Fruit fly (Drosophila melanogaster) whole organism, wandering third instar larva: ENCODE data around the gene Rcd5.
A peak's percentile ranks its signal among the peaks of the same experiment; 100 is the strongest.

Experiments
- CG32264 ChIP-seq: fragments of 200-800 bp; sonication (Bioruptor generic); optimal IDR thresholded peaks from 2 replicates; lab custom pipeline; 2016; ENCODE audit warnings: missing biosample characterization, missing genetic modification characterization
- CG9705 ChIP-seq: fragments of 200-800 bp; sonication (Bioruptor generic); optimal IDR thresholded peaks from 2 replicates; lab custom pipeline; 2018; ENCODE audit warnings: missing biosample characterization, mild to moderate bottlenecking, missing genetic modification characterization
- CrebA ChIP-seq: fragments of 200-800 bp; sonication (Bioruptor generic); optimal IDR thresholded peaks from 2 replicates; lab custom pipeline; 2016; ENCODE audit warnings: missing biosample characterization, mild to moderate bottlenecking, missing genetic modification characterization, borderline replicate concordance
- Dfd ChIP-seq: fragments of >200 bp; optimal IDR thresholded peaks from 2 replicates; lab custom pipeline; 2017; ENCODE audit warnings: missing biosample characterization, missing genetic modification characterization
- Dif ChIP-seq: fragments of 200-275, 200-300 bp; sonication (Bioruptor generic); optimal IDR thresholded peaks from 2 replicates; lab custom pipeline; 2018; ENCODE audit warnings: missing biosample characterization, missing genetic modification characterization; ENCODE audit not compliant: partially characterized antibody
- GATAd ChIP-seq: sonication (Bioruptor generic); optimal IDR thresholded peaks from 2 replicates; lab custom pipeline; 2016; ENCODE audit warnings: missing biosample characterization, missing genetic modification characterization
- HLH106 ChIP-seq: fragments of 200-800 bp; optimal IDR thresholded peaks from 3 replicates; lab custom pipeline; 2019; ENCODE audit warnings: missing biosample characterization, mild to moderate bottlenecking, missing genetic modification characterization, moderate library complexity
- Hnf4 ChIP-seq: fragments of 200-800 bp; sonication (Bioruptor generic); optimal IDR thresholded peaks from 2 replicates; lab custom pipeline; 2016; ENCODE audit warnings: missing biosample characterization, mild to moderate bottlenecking, missing genetic modification characterization
- Hr78 ChIP-seq: fragments of >200 bp; optimal IDR thresholded peaks from 2 replicates; lab custom pipeline; 2017; ENCODE audit warnings: missing biosample characterization, missing genetic modification characterization
- Hr83 ChIP-seq: fragments of 200-300 bp; sonication (Bioruptor generic); optimal IDR thresholded peaks from 2 replicates; lab custom pipeline; 2016; ENCODE audit warnings: missing biosample characterization, mild to moderate bottlenecking, missing genetic modification characterization, moderate library complexity; ENCODE audit not compliant: poor library complexity, severe bottlenecking
- Mio ChIP-seq: sonication (Bioruptor generic); optimal IDR thresholded peaks from 2 replicates; lab custom pipeline; 2016; ENCODE audit warnings: missing biosample characterization, missing genetic modification characterization
- Rel ChIP-seq, 2 experiments: fragments of 200-800 bp; sonication (Bioruptor generic) in 1 of 2; optimal IDR thresholded peaks; 2 replicates in 1 of 2; 3 replicates in 1 of 2; lab custom pipeline; 2016 to 2019; ENCODE audit warnings: mild to moderate bottlenecking in 2 of 2, missing biosample characterization in 2 of 2, missing genetic modification characterization in 2 of 2, moderate library complexity in 1 of 2
- Sp1 ChIP-seq: fragments of 200-800 bp; sonication (Bioruptor generic); optimal IDR thresholded peaks from 3 replicates; lab custom pipeline; 2019; ENCODE audit warnings: missing biosample characterization, mild to moderate bottlenecking, missing genetic modification characterization, moderate library complexity
- Vsx2 ChIP-seq: fragments of 200-300, 225-300 bp; sonication (Bioruptor generic); optimal IDR thresholded peaks from 2 replicates; lab custom pipeline; 2018; ENCODE audit warnings: missing biosample characterization, missing genetic modification characterization; ENCODE audit not compliant: partially characterized antibody
- brk ChIP-seq: fragments of 200-800 bp; sonication (Bioruptor generic); optimal IDR thresholded peaks from 2 replicates; lab custom pipeline; 2016; ENCODE audit warnings: missing biosample characterization, mild to moderate bottlenecking, missing genetic modification characterization
- dl ChIP-seq, 2 experiments: fragments of 175-275, 200-275 bp in 1 of 2; fragments of 200-275 bp in 1 of 2; sonication (Bioruptor generic); optimal IDR thresholded peaks; lab custom pipeline; 2018; ENCODE audit warnings: mild to moderate bottlenecking in 2 of 2, missing biosample characterization in 2 of 2, missing genetic modification characterization in 2 of 2, moderate library complexity in 2 of 2; ENCODE audit not compliant: partially characterized antibody in 2 of 2, insufficient read depth in 1 of 2
- dmrt93B ChIP-seq: fragments of 200-800 bp; sonication (Bioruptor generic); optimal IDR thresholded peaks from 2 replicates; lab custom pipeline; 2018; ENCODE audit warnings: missing biosample characterization, mild to moderate bottlenecking, missing genetic modification characterization
- dsf ChIP-seq: sonication (Bioruptor generic); optimal IDR thresholded peaks from 2 replicates; lab custom pipeline; 2016; ENCODE audit warnings: missing biosample characterization, missing genetic modification characterization, borderline replicate concordance
- ey ChIP-seq: fragments of 200-800 bp; sonication (Bioruptor generic); optimal IDR thresholded peaks from 2 replicates; lab custom pipeline; 2016; ENCODE audit warnings: missing biosample characterization, missing genetic modification characterization
- jim ChIP-seq: fragments of 175-275, 200-325 bp; sonication (Bioruptor generic); optimal IDR thresholded peaks from 2 replicates; lab custom pipeline; 2016; ENCODE audit warnings: missing biosample characterization, mild to moderate bottlenecking, missing genetic modification characterization
- lola ChIP-seq: fragments of >200 bp; optimal IDR thresholded peaks from 2 replicates; lab custom pipeline; 2017; ENCODE audit warnings: missing biosample characterization, missing genetic modification characterization
- pan ChIP-seq: fragments of >200 bp; optimal IDR thresholded peaks from 2 replicates; lab custom pipeline; 2017
- psq ChIP-seq: fragments of 200-800 bp; sonication (Bioruptor generic); optimal IDR thresholded peaks from 3 replicates; lab custom pipeline; 2017; ENCODE audit warnings: missing biosample characterization, mild to moderate bottlenecking, missing genetic modification characterization, moderate library complexity
- rgr ChIP-seq: fragments of 200-800 bp; sonication (Bioruptor generic); optimal IDR thresholded peaks from 3 replicates; lab custom pipeline; 2016; ENCODE audit warnings: missing biosample characterization, mild to moderate bottlenecking, missing genetic modification characterization
- sage ChIP-seq: fragments of 200-800 bp; sonication (Bioruptor generic); optimal IDR thresholded peaks from 2 replicates; lab custom pipeline; 2016; ENCODE audit warnings: missing biosample characterization, mild to moderate bottlenecking, missing genetic modification characterization
- sv ChIP-seq: fragments of 200-800 bp; sonication (Bioruptor generic); optimal IDR thresholded peaks from 3 replicates; lab custom pipeline; 2016; ENCODE audit warnings: missing biosample characterization, missing genetic modification characterization
- tai ChIP-seq: sonication (Bioruptor generic); optimal IDR thresholded peaks from 2 replicates; lab custom pipeline; 2016; ENCODE audit warnings: missing biosample characterization, missing genetic modification characterization
- woc ChIP-seq: sonication (Bioruptor generic); optimal IDR thresholded peaks from 2 replicates; lab custom pipeline; 2016; ENCODE audit warnings: missing biosample characterization, mild to moderate bottlenecking, missing genetic modification characterization

Rcd5 gene

DNA sequence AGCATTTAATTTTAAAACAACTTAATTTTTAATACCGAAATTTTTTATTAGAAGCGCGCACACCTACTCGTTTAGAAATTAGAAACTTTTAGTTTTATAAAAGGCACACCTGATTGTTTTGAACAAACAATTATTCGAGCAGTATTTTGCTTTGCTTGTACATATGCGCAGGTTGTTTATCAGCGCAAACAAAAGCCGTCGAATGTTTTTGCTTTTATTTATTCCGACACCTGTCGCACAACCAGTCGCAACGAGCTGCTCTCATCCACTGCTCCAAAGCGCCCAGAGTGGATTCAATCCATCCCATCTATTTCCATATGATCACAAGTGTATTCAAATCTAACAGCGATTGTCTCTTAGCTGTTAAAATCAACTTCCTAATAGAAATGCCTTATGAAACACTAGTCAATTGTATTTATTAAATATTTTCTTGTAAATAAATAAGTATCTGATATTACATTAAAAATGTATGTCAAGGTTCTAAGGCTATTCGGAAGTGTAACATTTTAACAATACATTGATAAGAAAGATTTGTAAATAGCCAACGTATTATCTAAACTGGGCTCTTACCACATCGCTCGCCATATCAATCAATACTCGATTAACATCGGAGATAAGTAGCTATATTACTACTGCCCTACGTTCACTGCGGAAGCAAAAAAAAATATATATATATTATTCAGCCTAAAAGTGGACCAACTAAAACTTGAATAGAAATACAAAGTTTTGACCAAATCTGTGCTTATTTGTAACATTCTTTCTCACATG is 14.4 kb upstream of the Rcd5 start, which contains the start of gene CG11594:
Gene CG11594 (minus strand): TSS at position 274 of the 768 bp plus-strand sequence.
- TF ChIP-seq Hr83 (peak; percentile 40), brk (no peak), rgr (GFP tag; lab: Kevin White, UChicago) (peak; percentile 27)

DNA sequence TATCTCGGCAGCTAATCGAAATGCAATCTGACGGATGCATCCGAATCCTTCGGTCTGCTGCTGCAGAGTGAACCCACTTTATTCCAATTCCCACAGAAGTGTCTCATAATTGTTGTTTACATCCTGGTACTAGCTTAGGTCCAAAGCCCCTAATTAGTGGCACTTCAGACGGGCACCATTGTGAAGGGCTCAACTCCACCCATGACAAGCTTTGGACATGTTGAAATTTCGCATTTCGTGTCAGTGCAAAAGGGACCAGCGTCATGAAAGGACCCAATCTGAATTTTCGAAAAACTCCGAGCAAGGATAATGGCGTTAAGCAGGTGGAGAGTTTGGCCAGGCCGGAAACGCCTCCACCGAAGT is 13.8 kb upstream of the Rcd5 start, which contains the start of gene Gr64a:
Gene Gr64a (plus strand): TSS at position 264 of the 363 bp plus-strand sequence.
- TF ChIP-seq brk = no peak
- no peak for TF ChIP-seq GATAd (GFP tag; lab: Kevin White, UChicago)
- TF ChIP-seq Dif (GFP tag; lab: Kevin White, UChicago) = no peak
- no peak for TF ChIP-seq HLH106
- no peak for TF ChIP-seq ey (GFP tag; lab: Kevin White, UChicago)
- no peak for TF ChIP-seq dsf (GFP tag; lab: Kevin White, UChicago)
- TF ChIP-seq Rel (GFP tag; optimal IDR thresholded peaks at IDR 0.05; lab: Kevin White, UChicago) = no peak
- no peak for TF ChIP-seq Rel (tag; optimal IDR thresholded peaks at IDR 0.05; lab: Kevin White, UChicago)

DNA sequence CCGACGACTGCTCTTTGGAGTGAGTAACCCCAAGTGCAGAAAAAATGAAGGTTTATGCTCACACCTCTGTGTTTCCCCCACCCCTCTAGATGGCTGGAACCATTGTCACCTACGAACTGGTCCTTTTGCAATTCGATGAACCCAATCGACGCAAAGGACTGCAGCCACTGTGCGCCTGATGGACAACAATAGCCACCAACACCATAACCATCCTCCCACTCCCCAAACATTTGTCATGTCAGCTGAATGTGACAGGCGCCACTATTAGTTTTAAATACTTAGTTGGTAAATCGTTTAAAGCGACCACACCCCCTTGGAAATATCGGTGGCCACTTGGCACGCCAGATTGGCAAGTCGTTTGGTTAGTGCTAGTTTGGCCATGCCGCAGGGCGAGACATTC is 12.0 kb upstream of the Rcd5 start, which contains the start of the genes Gr64b and Gr64c:
Gene Gr64b (plus strand): TSS at position 301 of the 400 bp plus-strand sequence.
Gene Gr64c (plus strand): TSS at position 301 of the 400 bp plus-strand sequence.
- TF ChIP-seq sage (GFP tag; lab: Kevin White, UChicago) (no peak), CG32264 (GFP tag; lab: Kevin White, UChicago) (no peak), GATAd (GFP tag; lab: Kevin White, UChicago) (no peak), lola (no peak)

DNA sequence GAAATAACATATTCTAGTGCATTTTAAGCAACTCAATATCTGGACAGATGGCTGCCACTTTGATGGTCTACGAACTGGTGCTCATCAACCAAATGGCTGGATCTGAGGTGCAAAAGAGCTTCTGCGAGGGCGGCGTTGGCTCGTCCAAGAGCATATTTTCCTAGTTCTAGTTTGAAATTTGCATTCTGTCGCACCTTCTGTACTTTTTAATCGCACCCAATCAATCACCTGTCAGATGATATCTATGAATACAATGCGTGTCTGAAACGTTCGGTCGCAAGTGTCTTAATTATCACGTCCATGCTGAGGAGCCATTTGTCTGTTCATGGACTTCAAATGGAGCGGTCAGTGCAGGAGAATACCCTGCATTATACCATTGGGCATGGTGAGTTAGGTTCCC is 8.6 kb upstream of the Rcd5 start, which contains the start of the genes Gr64d and Gr64e:
Gene Gr64d (plus strand): TSS at position 301 of the 400 bp plus-strand sequence.
Gene Gr64e (plus strand): TSS at position 380 of the 400 bp plus-strand sequence.
- no peak for TF ChIP-seq sv (GFP tag; lab: Kevin White, UChicago)
- TF ChIP-seq Dfd (GFP tag; lab: Kevin White, UChicago) = no peak
- no peak for TF ChIP-seq CG32264 (GFP tag; lab: Kevin White, UChicago)
- TF ChIP-seq dl (GFP tag; optimal IDR thresholded peaks at IDR 0.05; lab: Kevin White, UChicago; ENCODE audit: insufficient read depth in 1 of 2, partially characterized antibody in 2 of 2) = no peak
- TF ChIP-seq HLH106 = no peak
- TF ChIP-seq Hr78 = no peak
- TF ChIP-seq pan (lab: Kevin White, UChicago) = no peak
- no peak for TF ChIP-seq Sp1 (GFP tag; lab: Kevin White, UChicago)
- no peak for TF ChIP-seq psq (GFP tag; lab: Kevin White, UChicago)
- no peak for TF ChIP-seq Hnf4 (GFP tag; lab: Kevin White, UChicago)
- no peak for TF ChIP-seq dmrt93B (GFP tag; lab: Kevin White, UChicago)
- no peak for TF ChIP-seq woc (GFP tag; lab: Kevin White, UChicago)
- TF ChIP-seq brk = no peak
- TF ChIP-seq sage (GFP tag; lab: Kevin White, UChicago) = no peak
- no peak for TF ChIP-seq Mio (GFP tag; lab: Kevin White, UChicago)

DNA sequence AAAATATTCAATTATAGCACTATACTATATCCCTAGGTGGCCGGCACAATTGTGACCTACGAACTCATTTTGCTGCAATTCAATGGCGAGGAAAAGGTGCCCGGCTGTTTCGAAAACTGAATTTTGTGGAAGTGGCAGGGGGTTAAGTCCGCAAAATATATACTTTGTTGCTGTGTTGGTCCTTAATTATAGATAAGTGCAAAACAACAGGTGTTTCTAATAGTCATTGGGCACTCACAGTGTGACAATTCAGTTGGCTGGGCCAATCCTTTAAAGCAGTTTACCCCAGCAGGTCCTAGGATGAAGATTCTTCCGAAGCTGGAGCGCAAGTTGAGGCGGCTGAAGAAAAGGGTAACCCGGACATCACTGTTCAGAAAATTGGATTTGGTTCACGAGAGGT is 4.8 kb upstream of the Rcd5 start, which contains the start of gene Gr64f:
Gene Gr64f (plus strand): TSS at position 301 of the 400 bp plus-strand sequence.
- TF ChIP-seq Sp1 (GFP tag; lab: Kevin White, UChicago) (no peak), Vsx2 (GFP tag; lab: Kevin White, UChicago) (no peak), brk (no peak), jim (GFP tag; lab: Kevin White, UChicago) (no peak), CG9705 (no peak)
- TF ChIP-seq, all 38 proteins: peak for 0

DNA sequence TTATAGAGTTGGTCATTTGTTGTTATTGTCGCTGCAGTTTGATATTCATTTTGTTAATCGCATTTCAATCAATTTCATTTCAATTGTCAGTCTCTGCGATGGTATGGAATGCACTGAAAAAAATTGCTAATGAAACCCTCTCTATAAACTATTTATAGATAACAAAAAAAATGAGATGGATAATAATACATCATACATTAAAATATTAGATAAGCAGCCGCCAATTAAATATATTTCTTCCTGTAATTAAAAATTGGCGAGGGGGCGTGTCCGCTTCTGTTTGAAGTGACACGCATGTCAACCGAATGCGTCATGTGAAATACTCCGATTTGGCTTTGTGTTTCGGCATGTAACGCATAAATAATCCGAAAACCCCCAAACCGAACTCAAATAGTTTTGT is 4.2 kb downstream of the Rcd5 start:
- no peak for TF ChIP-seq Hr83
- TF ChIP-seq dl (GFP tag; optimal IDR thresholded peaks at IDR 0.05; lab: Kevin White, UChicago; ENCODE audit: insufficient read depth in 1 of 2, partially characterized antibody in 2 of 2) = no peak
- TF ChIP-seq CrebA (GFP tag; lab: Kevin White, UChicago) = no peak
- TF ChIP-seq CG9705 = no peak
- no peak for TF ChIP-seq jim (GFP tag; lab: Kevin White, UChicago)
- TF ChIP-seq woc (GFP tag; lab: Kevin White, UChicago) = no peak
- no peak for TF ChIP-seq psq (GFP tag; lab: Kevin White, UChicago)
- no peak for TF ChIP-seq CG32264 (GFP tag; lab: Kevin White, UChicago)
- no peak for TF ChIP-seq dmrt93B (GFP tag; lab: Kevin White, UChicago)
- no peak for TF ChIP-seq Rel (GFP tag; optimal IDR thresholded peaks at IDR 0.05; lab: Kevin White, UChicago)
- no peak for TF ChIP-seq Rel (tag; optimal IDR thresholded peaks at IDR 0.05; lab: Kevin White, UChicago)
- TF ChIP-seq HLH106 = no peak
- TF ChIP-seq ey (GFP tag; lab: Kevin White, UChicago) = no peak
- no peak for TF ChIP-seq rgr (GFP tag; lab: Kevin White, UChicago)
- TF ChIP-seq Hr78 = no peak
- TF ChIP-seq sage (GFP tag; lab: Kevin White, UChicago) = no peak
- no peak for TF ChIP-seq tai (GFP tag; lab: Kevin White, UChicago)
- no peak for TF ChIP-seq dsf (GFP tag; lab: Kevin White, UChicago)
- no peak for TF ChIP-seq brk
